Fruit fly (Drosophila melanogaster) Kc167 (cell line): ENCODE data around the gene CG12535.

ENCODE experiments used
- Myc ChIP-seq: fragments of >200 bp; optimal IDR thresholded peaks from 2 replicates; lab custom pipeline; 2017; ENCODE audit warnings: missing external identifiers
- Sin3A ChIP-seq: fragments of >200 bp; optimal IDR thresholded peaks from 2 replicates; lab custom pipeline; 2018; ENCODE audit warnings: missing external identifiers
- h ChIP-seq: fragments of >200 bp; optimal IDR thresholded peaks from 3 replicates; lab custom pipeline; 2018; ENCODE audit warnings: missing external identifiers
- insv ChIP-seq: fragments of >200 bp; optimal IDR thresholded peaks from 3 replicates; lab custom pipeline; 2018; ENCODE audit warnings: missing external identifiers
- psq ChIP-seq: fragments of >200 bp; optimal IDR thresholded peaks from 2 replicates; lab custom pipeline; 2017; ENCODE audit warnings: missing external identifiers
- ttk ChIP-seq: sonication (Bioruptor generic); optimal IDR thresholded peaks from 2 replicates; lab custom pipeline; 2017; ENCODE audit warnings: missing external identifiers

Gene CG12535

dm6 chrX:3426803-3427613 lies 21.7 kb downstream of the CG12535 start:
- TF ChIP-seq Myc (lab: Kevin White, UChicago), result no peak
- no peak for TF ChIP-seq Sin3A (lab: Kevin White, UChicago)
- no peak for TF ChIP-seq ttk (lab: Kevin White, UChicago)
- TF ChIP-seq psq (lab: Kevin White, UChicago), result no peak
- no peak for TF ChIP-seq h (lab: Kevin White, UChicago)
- no peak for TF ChIP-seq insv (lab: Kevin White, UChicago)

dm6 chrX:3424963-3425362 lies 23.8 kb downstream of the CG12535 start:
- TF ChIP-seq psq (lab: Kevin White, UChicago) (no peak), insv (lab: Kevin White, UChicago) (no peak), Sin3A (lab: Kevin White, UChicago) (no peak), ttk (lab: Kevin White, UChicago) (no peak), h (lab: Kevin White, UChicago) (no peak), Myc (lab: Kevin White, UChicago) (no peak)

- TF ChIP-seq h (lab: Kevin White, UChicago) (no peak), Sin3A (lab: Kevin White, UChicago) (no peak), Myc (lab: Kevin White, UChicago) (no peak), insv (lab: Kevin White, UChicago) (no peak), psq (lab: Kevin White, UChicago) (no peak), ttk (lab: Kevin White, UChicago) (no peak)
These were observed 25.5 kb downstream of the CG12535 start for dm6 chrX:3423199-3423768.

- TF ChIP-seq psq (lab: Kevin White, UChicago) (no peak), Myc (lab: Kevin White, UChicago) (no peak), ttk (lab: Kevin White, UChicago) (no peak), h (lab: Kevin White, UChicago) (no peak)
These were observed 34.6 kb downstream of the CG12535 start for dm6 chrX:3414003-3414767.

dm6 chrX:3412855-3413254 lies 35.9 kb downstream of the CG12535 start:
- TF ChIP-seq h (lab: Kevin White, UChicago), result no peak

dm6 chrX:3411812-3412211 lies 36.9 kb downstream of the CG12535 start:
- TF ChIP-seq insv (lab: Kevin White, UChicago) (no peak), psq (lab: Kevin White, UChicago) (no peak), Sin3A (lab: Kevin White, UChicago) (no peak), Myc (lab: Kevin White, UChicago) (no peak), h (lab: Kevin White, UChicago) (no peak), ttk (lab: Kevin White, UChicago) (no peak)

- TF ChIP-seq Myc (lab: Kevin White, UChicago) (no peak), h (lab: Kevin White, UChicago) (no peak), Sin3A (lab: Kevin White, UChicago) (no peak), ttk (lab: Kevin White, UChicago) (no peak), insv (lab: Kevin White, UChicago) (no peak)
These were observed 37.3 kb downstream of the CG12535 start for dm6 chrX:3411411-3411810.

- no peak for TF ChIP-seq Sin3A (lab: Kevin White, UChicago)
- TF ChIP-seq insv (lab: Kevin White, UChicago), result no peak
- TF ChIP-seq psq (lab: Kevin White, UChicago), result no peak
- TF ChIP-seq h (lab: Kevin White, UChicago), result no peak
- TF ChIP-seq Myc (lab: Kevin White, UChicago), result no peak
- TF ChIP-seq ttk (lab: Kevin White, UChicago), result no peak
These were observed 40.0 kb downstream of the CG12535 start for dm6 chrX:3408609-3409237.

dm6 chrX:3407760-3408608 lies 40.8 kb downstream of the CG12535 start:
- TF ChIP-seq psq (lab: Kevin White, UChicago), result no peak
- no peak for TF ChIP-seq Myc (lab: Kevin White, UChicago)
- no peak for TF ChIP-seq h (lab: Kevin White, UChicago)
- no peak for TF ChIP-seq Sin3A (lab: Kevin White, UChicago)
- TF ChIP-seq ttk (lab: Kevin White, UChicago), result no peak
- no peak for TF ChIP-seq insv (lab: Kevin White, UChicago)

- no peak for TF ChIP-seq h (lab: Kevin White, UChicago)
- TF ChIP-seq psq (lab: Kevin White, UChicago), result no peak
- TF ChIP-seq insv (lab: Kevin White, UChicago), result no peak
- no peak for TF ChIP-seq Sin3A (lab: Kevin White, UChicago)
- no peak for TF ChIP-seq Myc (lab: Kevin White, UChicago)
- no peak for TF ChIP-seq ttk (lab: Kevin White, UChicago)
These were observed 43.3 kb downstream of the CG12535 start for dm6 chrX:3405440-3405839.
